Worm (Caenorhabditis elegans): ENCODE measurements around the gene nstp-6.

The nstp-6 gene

ce11 chrIV:3570612-3571011 is 23.2 kb upstream of the nstp-6 start:
- no peak for TF ChIP-seq drap-1 (GFP tag; optimal IDR thresholded peaks at IDR 0.05)
- TF ChIP-seq cnd-1 (tag; optimal IDR thresholded peaks at IDR 0.05): no peak
- no peak for TF ChIP-seq lin-32 (GFP tag; optimal IDR thresholded peaks at IDR 0.05)
- TF ChIP-seq ztf-11 (tag; optimal IDR thresholded peaks at IDR 0.05): no peak
- no peak for TF ChIP-seq nhr-28 (tag; optimal IDR thresholded peaks at IDR 0.05)
- TF ChIP-seq ham-2 (GFP tag; optimal IDR thresholded peaks at IDR 0.05): no peak
- no peak for TF ChIP-seq unc-62 (GFP tag; optimal IDR thresholded peaks at IDR 0.05)
- TF ChIP-seq elt-1 (tag; optimal IDR thresholded peaks at IDR 0.05; ENCODE audit: borderline replicate concordance, insufficient read depth): no peak
- TF ChIP-seq nhr-12 (tag; optimal IDR thresholded peaks at IDR 0.05): no peak
- no peak for TF ChIP-seq lin-13 (tag; optimal IDR thresholded peaks at IDR 0.05)
- no peak for TF ChIP-seq sptf-1 (tag; optimal IDR thresholded peaks at IDR 0.05)
- no peak for TF ChIP-seq ceh-43 (GFP tag; optimal IDR thresholded peaks at IDR 0.05)
- no peak for TF ChIP-seq tbx-8 (GFP tag; optimal IDR thresholded peaks at IDR 0.05)
- TF ChIP-seq unc-39 (tag; optimal IDR thresholded peaks at IDR 0.05): no peak

ce11 chrIV:3568608-3569007 is 21.2 kb upstream of the nstp-6 start, which contains the start of gene otpl-1:
Gene otpl-1 (plus strand): TSS chrIV:3568979.
- TF ChIP-seq nhr-2 (tag; optimal IDR thresholded peaks at IDR 0.05) (no peak), lin-32 (GFP tag; optimal IDR thresholded peaks at IDR 0.05) (no peak), ces-1 (GFP tag; optimal IDR thresholded peaks at IDR 0.05) (no peak), nhr-76 (tag; optimal IDR thresholded peaks at IDR 0.05) (no peak), sptf-1 (tag; optimal IDR thresholded peaks at IDR 0.05) (no peak), sem-2 (GFP tag; optimal IDR thresholded peaks at IDR 0.05) (no peak), nhr-237 (tag; optimal IDR thresholded peaks at IDR 0.05) (no peak), lsy-2 (tag; optimal IDR thresholded peaks at IDR 0.05) (no peak), cnd-1 (tag; optimal IDR thresholded peaks at IDR 0.05) (no peak), ham-2 (GFP tag; optimal IDR thresholded peaks at IDR 0.05) (no peak), blmp-1 (tag; optimal IDR thresholded peaks at IDR 0.05) (no peak), ceh-83 (GFP tag; optimal IDR thresholded peaks at IDR 0.05) (no peak), mls-2 (tag; optimal IDR thresholded peaks at IDR 0.05) (no peak), lin-13 (tag; optimal IDR thresholded peaks at IDR 0.05) (no peak), bed-3 (GFP tag; optimal IDR thresholded peaks at IDR 0.05) (no peak), pha-4 (tag; optimal IDR thresholded peaks at IDR 0.05) (no peak), zip-8 (tag; optimal IDR thresholded peaks at IDR 0.05) (no peak)

ce11 chrIV:3564901-3565300 is 17.5 kb upstream of the nstp-6 start, which contains the start of gene sre-5:
Gene sre-5 (plus strand): TSS chrIV:3565201.
- TF ChIP-seq lsy-2 (tag; optimal IDR thresholded peaks at IDR 0.05): no peak
- TF ChIP-seq nhr-2 (tag; optimal IDR thresholded peaks at IDR 0.05): no peak
- TF ChIP-seq hlh-1 (tag; optimal IDR thresholded peaks at IDR 0.05): no peak
- TF ChIP-seq ham-2 (GFP tag; optimal IDR thresholded peaks at IDR 0.05): no peak
- TF ChIP-seq elt-1 (tag; optimal IDR thresholded peaks at IDR 0.05; ENCODE audit: borderline replicate concordance, insufficient read depth): no peak
- no peak for TF ChIP-seq ceh-83 (GFP tag; optimal IDR thresholded peaks at IDR 0.05)
- no peak for TF ChIP-seq unc-62 (GFP tag; optimal IDR thresholded peaks at IDR 0.05)
- no peak for TF ChIP-seq bed-3 (GFP tag; optimal IDR thresholded peaks at IDR 0.05)
- no peak for TF ChIP-seq cnd-1 (tag; optimal IDR thresholded peaks at IDR 0.05)
- TF ChIP-seq ceh-43 (GFP tag; optimal IDR thresholded peaks at IDR 0.05): no peak
- no peak for TF ChIP-seq M03D4.4 (tag; optimal IDR thresholded peaks at IDR 0.05)
- no peak for TF ChIP-seq snpc-4 (tag; optimal IDR thresholded peaks at IDR 0.05)

ce11 chrIV:3559201-3559600 is 11.8 kb upstream of the nstp-6 start:
- no peak for TF ChIP-seq unc-39 (tag; optimal IDR thresholded peaks at IDR 0.05)
- TF ChIP-seq tbx-8 (GFP tag; optimal IDR thresholded peaks at IDR 0.05): no peak
- no peak for TF ChIP-seq lin-13 (tag; optimal IDR thresholded peaks at IDR 0.05)

ce11 chrIV:3557331-3557730 is 9.9 kb upstream of the nstp-6 start, which contains the start of gene osm-9:
Gene osm-9 (minus strand): TSS chrIV:3557431.
- TF ChIP-seq unc-39 (tag; optimal IDR thresholded peaks at IDR 0.05) (no peak), nhr-2 (tag; optimal IDR thresholded peaks at IDR 0.05) (no peak), cnd-1 (tag; optimal IDR thresholded peaks at IDR 0.05) (no peak), mep-1 (tag; optimal IDR thresholded peaks at IDR 0.05) (no peak), nhr-237 (tag; optimal IDR thresholded peaks at IDR 0.05) (no peak)

ce11 chrIV:3552933-3553332 is 5.5 kb upstream of the nstp-6 start:
- TF ChIP-seq elt-1 (tag; optimal IDR thresholded peaks at IDR 0.05; ENCODE audit: borderline replicate concordance, insufficient read depth) (no peak), nhr-28 (tag; optimal IDR thresholded peaks at IDR 0.05) (no peak), zip-8 (tag; optimal IDR thresholded peaks at IDR 0.05) (no peak), nhr-2 (tag; optimal IDR thresholded peaks at IDR 0.05) (no peak), ceh-43 (GFP tag; optimal IDR thresholded peaks at IDR 0.05) (no peak), pha-4 (tag; optimal IDR thresholded peaks at IDR 0.05) (no peak), unc-120 (tag; optimal IDR thresholded peaks at IDR 0.05; ENCODE audit: poor library complexity, severe bottlenecking) (no peak), ceh-39 (tag; optimal IDR thresholded peaks at IDR 0.05) (no peak), sptf-1 (tag; optimal IDR thresholded peaks at IDR 0.05) (no peak), mab-5 (tag; optimal IDR thresholded peaks at IDR 0.05) (no peak), blmp-1 (tag; optimal IDR thresholded peaks at IDR 0.05) (no peak), lin-13 (tag; optimal IDR thresholded peaks at IDR 0.05) (no peak), elt-3 (tag; optimal IDR thresholded peaks at IDR 0.05) (no peak), nhr-12 (tag; optimal IDR thresholded peaks at IDR 0.05) (no peak), hlh-1 (tag; optimal IDR thresholded peaks at IDR 0.05) (no peak), ztf-11 (tag; optimal IDR thresholded peaks at IDR 0.05) (no peak), lin-32 (GFP tag; optimal IDR thresholded peaks at IDR 0.05) (no peak), nhr-237 (tag; optimal IDR thresholded peaks at IDR 0.05) (no peak), bed-3 (GFP tag; optimal IDR thresholded peaks at IDR 0.05) (no peak), M03D4.4 (tag; optimal IDR thresholded peaks at IDR 0.05) (no peak)

All from whole organism, mixed stage, embryonic.